Fruit fly (Drosophila melanogaster) whole organism, prepupa: ENCODE data around the gene CG2059.
A peak's percentile ranks its signal among the peaks of the same experiment; 100 is the strongest.

ENCODE experiments used
- CG10631 ChIP-seq: fragments of 200-800 bp; sonication (Bioruptor generic); optimal IDR thresholded peaks from 2 replicates; lab custom pipeline; 2016; ENCODE audit warnings: missing biosample characterization, missing genetic modification characterization
- CG10669 ChIP-seq: fragments of 200-800 bp; sonication (Bioruptor generic); optimal IDR thresholded peaks from 3 replicates; lab custom pipeline; 2018; ENCODE audit warnings: missing biosample characterization, mild to moderate bottlenecking, missing genetic modification characterization, moderate library complexity
- CG11294 ChIP-seq: fragments of 200-800 bp; sonication (Bioruptor generic); IDR thresholded peaks from 2 replicates; pipeline ENCODE4 v1.3.6; 2022; ENCODE audit warnings: missing biosample characterization, missing genetic modification characterization
- CG11762 ChIP-seq: fragments of 200-800 bp; sonication (Bioruptor generic); optimal IDR thresholded peaks from 3 replicates; lab custom pipeline; 2016; ENCODE audit warnings: missing biosample characterization, missing genetic modification characterization; ENCODE audit not compliant: insufficient read depth
- CG11902 ChIP-seq: fragments of 200-800 bp; sonication (Bioruptor generic); optimal IDR thresholded peaks from 3 replicates; lab custom pipeline; 2016; ENCODE audit warnings: missing biosample characterization, missing genetic modification characterization
- CG15336 ChIP-seq: fragments of 200-800 bp; sonication (Bioruptor generic); IDR thresholded peaks from 2 replicates; pipeline ENCODE4 v1.3.6; 2022; ENCODE audit warnings: missing biosample characterization, missing genetic modification characterization
- CG1621 ChIP-seq: fragments of 200-800 bp; sonication (Bioruptor generic); optimal IDR thresholded peaks from 3 replicates; lab custom pipeline; 2018; ENCODE audit warnings: missing biosample characterization, mild to moderate bottlenecking, missing genetic modification characterization
- CG16779 ChIP-seq: fragments of 200-800 bp; sonication (Bioruptor generic); optimal IDR thresholded peaks from 3 replicates; lab custom pipeline; 2017; ENCODE audit warnings: missing biosample characterization, mild to moderate bottlenecking, missing genetic modification characterization
- CG3032 ChIP-seq: fragments of 200-800 bp; optimal IDR thresholded peaks from 2 replicates; lab custom pipeline; 2019; ENCODE audit warnings: missing biosample characterization, mild to moderate bottlenecking, missing genetic modification characterization, moderate library complexity
- CG31627 ChIP-seq: fragments of 200-800 bp; sonication (Bioruptor generic); optimal IDR thresholded peaks from 3 replicates; lab custom pipeline; 2016; ENCODE audit warnings: missing biosample characterization, missing genetic modification characterization
- CG34406 ChIP-seq: fragments of 200-800 bp; sonication (Bioruptor generic); optimal IDR thresholded peaks from 3 replicates; lab custom pipeline; 2016; ENCODE audit warnings: missing biosample characterization, missing genetic modification characterization
- CG3919 ChIP-seq: fragments of 200-800 bp; sonication (Bioruptor generic); optimal IDR thresholded peaks from 3 replicates; lab custom pipeline; 2016; ENCODE audit warnings: missing biosample characterization, missing genetic modification characterization
- CG4318 ChIP-seq: fragments of 200-800 bp; sonication (Bioruptor generic); optimal IDR thresholded peaks from 3 replicates; lab custom pipeline; 2017; ENCODE audit warnings: missing biosample characterization, mild to moderate bottlenecking, missing genetic modification characterization
- CG6792 ChIP-seq: fragments of 200-800 bp; sonication (Bioruptor generic); optimal IDR thresholded peaks from 3 replicates; lab custom pipeline; 2016; ENCODE audit warnings: missing biosample characterization, missing genetic modification characterization
- CG6808 ChIP-seq: fragments of 200-800 bp; sonication (Bioruptor generic); optimal IDR thresholded peaks from 3 replicates; lab custom pipeline; 2017; ENCODE audit warnings: missing biosample characterization, missing genetic modification characterization, mild to moderate bottlenecking, moderate library complexity, missing genetic modification reagents
- CG6854 ChIP-seq: fragments of 200-800 bp; sonication (Bioruptor generic); optimal IDR thresholded peaks from 2 replicates; lab custom pipeline; 2017; ENCODE audit warnings: missing biosample characterization, mild to moderate bottlenecking, missing genetic modification characterization
- CG7368 ChIP-seq: fragments of 200-800 bp; sonication (Bioruptor generic); optimal IDR thresholded peaks from 3 replicates; lab custom pipeline; 2016; ENCODE audit warnings: missing biosample characterization, missing genetic modification characterization
- CG8119 ChIP-seq: fragments of 200-800 bp; sonication (Bioruptor generic); IDR thresholded peaks from 3 replicates; pipeline ENCODE4 v1.3.6; 2022; ENCODE audit warnings: missing biosample characterization, missing genetic modification characterization
- CG8319 ChIP-seq: fragments of 200-800 bp; sonication (Bioruptor generic); optimal IDR thresholded peaks from 3 replicates; lab custom pipeline; 2016; ENCODE audit warnings: missing biosample characterization, missing genetic modification characterization
- CG8632 ChIP-seq: fragments of 200-800 bp; sonication (Bioruptor generic); optimal IDR thresholded peaks from 3 replicates; lab custom pipeline; 2016; ENCODE audit warnings: missing biosample characterization, missing genetic modification characterization
- CG9139 ChIP-seq: fragments of 200-800 bp; sonication (Bioruptor generic); optimal IDR thresholded peaks from 3 replicates; lab custom pipeline; 2017; ENCODE audit warnings: missing biosample characterization, mild to moderate bottlenecking, missing genetic modification characterization
- Eip75B ChIP-seq: fragments of 200-800 bp; sonication (Bioruptor generic); optimal IDR thresholded peaks from 3 replicates; lab custom pipeline; 2016; ENCODE audit warnings: missing biosample characterization, missing genetic modification characterization
- Eip78C ChIP-seq: fragments of 200-800 bp; sonication (Bioruptor generic); peaks from one replicate; lab custom pipeline; 2016; ENCODE audit warnings: missing biosample characterization, missing genetic modification characterization
- Eip93F ChIP-seq: fragments of 200-800 bp; sonication (Bioruptor generic); optimal IDR thresholded peaks from 2 replicates; lab custom pipeline; 2016; ENCODE audit warnings: missing biosample characterization, mild to moderate bottlenecking, missing genetic modification characterization
- Gug ChIP-seq: fragments of 200-800 bp; sonication (Bioruptor generic); IDR thresholded peaks from 2 replicates; pipeline ENCODE4 v1.3.6; 2022; ENCODE audit warnings: missing biosample characterization, missing genetic modification characterization
- Hr38 ChIP-seq: sonication (Bioruptor generic); optimal IDR thresholded peaks from 2 replicates; lab custom pipeline; 2016; ENCODE audit warnings: missing biosample characterization, missing genetic modification characterization
- Hr39 ChIP-seq: fragments of 200-800 bp; sonication (Bioruptor generic); optimal IDR thresholded peaks from 2 replicates; lab custom pipeline; 2016; ENCODE audit warnings: missing biosample characterization, missing genetic modification characterization
- Lpt ChIP-seq: fragments of 200-800 bp; sonication (Bioruptor generic); optimal IDR thresholded peaks from 3 replicates; lab custom pipeline; 2016; ENCODE audit warnings: missing biosample characterization, missing genetic modification characterization
- Met ChIP-seq: fragments of 200-800 bp; sonication (Bioruptor generic); optimal IDR thresholded peaks from 3 replicates; lab custom pipeline; 2016; ENCODE audit warnings: missing biosample characterization, missing genetic modification characterization
- OdsH ChIP-seq: fragments of 200-800 bp; sonication (Bioruptor generic); optimal IDR thresholded peaks from 3 replicates; lab custom pipeline; 2016; ENCODE audit warnings: missing biosample characterization, missing genetic modification characterization
- Smox ChIP-seq: fragments of 200-800 bp; sonication (Bioruptor generic); optimal IDR thresholded peaks from 3 replicates; lab custom pipeline; 2016; ENCODE audit warnings: missing biosample characterization, missing genetic modification characterization
- Sox14 ChIP-seq: fragments of 200-800 bp; sonication (Bioruptor generic); optimal IDR thresholded peaks from 3 replicates; lab custom pipeline; 2016; ENCODE audit warnings: missing biosample characterization, missing genetic modification characterization
- Sox15 ChIP-seq: fragments of 200-800 bp; sonication (Bioruptor generic); optimal IDR thresholded peaks from 3 replicates; lab custom pipeline; 2016; ENCODE audit warnings: missing biosample characterization, missing genetic modification characterization
- achi ChIP-seq: fragments of 200-800 bp; sonication (Bioruptor generic); optimal IDR thresholded peaks from 3 replicates; lab custom pipeline; 2016; ENCODE audit warnings: missing biosample characterization, missing genetic modification characterization
- acj6 ChIP-seq: fragments of 200-800 bp; sonication (Bioruptor generic); optimal IDR thresholded peaks from 3 replicates; lab custom pipeline; 2016; ENCODE audit warnings: missing biosample characterization, missing genetic modification characterization
- dac ChIP-seq: fragments of 200-800 bp; sonication (Bioruptor generic); optimal IDR thresholded peaks from 2 replicates; lab custom pipeline; 2017; ENCODE audit warnings: missing biosample characterization, mild to moderate bottlenecking, missing genetic modification characterization
- dsx ChIP-seq: fragments of 200-800 bp; optimal IDR thresholded peaks from 3 replicates; lab custom pipeline; 2019; ENCODE audit warnings: missing biosample characterization, mild to moderate bottlenecking, missing genetic modification characterization, moderate library complexity; ENCODE audit not compliant: poor library complexity, severe bottlenecking
- eg ChIP-seq: fragments of 200-800 bp; sonication (Bioruptor generic); IDR thresholded peaks from 3 replicates; pipeline ENCODE4 v1.3.6; 2022; ENCODE audit warnings: missing biosample characterization, missing genetic modification characterization
- esn ChIP-seq: fragments of 200-800 bp; sonication (Bioruptor generic); optimal IDR thresholded peaks from 2 replicates; lab custom pipeline; 2016; ENCODE audit warnings: missing biosample characterization, mild to moderate bottlenecking, missing genetic modification characterization, moderate library complexity
- fd59A ChIP-seq: fragments of 200-800 bp; sonication (Bioruptor generic); optimal IDR thresholded peaks from 2 replicates; lab custom pipeline; 2017; ENCODE audit warnings: missing biosample characterization, mild to moderate bottlenecking, missing genetic modification characterization, missing genetic modification reagents
- fd85E ChIP-seq: fragments of 200-800 bp; sonication (Bioruptor generic); optimal IDR thresholded peaks from 3 replicates; lab custom pipeline; 2016; ENCODE audit warnings: missing biosample characterization, missing genetic modification characterization
- fkh ChIP-seq: fragments of 200-800 bp; sonication (Bioruptor generic); optimal IDR thresholded peaks from 3 replicates; lab custom pipeline; 2017; ENCODE audit warnings: missing biosample characterization, mild to moderate bottlenecking, missing genetic modification characterization, moderate library complexity
- net ChIP-seq: fragments of 200-800 bp; sonication (Bioruptor generic); optimal IDR thresholded peaks from 3 replicates; lab custom pipeline; 2016; ENCODE audit warnings: missing biosample characterization, missing genetic modification characterization
- salr ChIP-seq, 2 experiments: fragments of 200-800 bp; sonication (Bioruptor generic); optimal IDR thresholded peaks; 3 replicates each; lab custom pipeline; 2016 to 2018; ENCODE audit warnings: missing biosample characterization in 2 of 2, missing genetic modification characterization in 2 of 2, mild to moderate bottlenecking in 1 of 2
- ss ChIP-seq, 2 experiments: fragments of 200-800 bp; sonication (Bioruptor generic); optimal IDR thresholded peaks; 2 replicates in 1 of 2; 3 replicates in 1 of 2; lab custom pipeline; 2017 to 2018; ENCODE audit warnings: mild to moderate bottlenecking in 2 of 2, missing biosample characterization in 2 of 2, missing genetic modification characterization in 2 of 2, moderate library complexity in 1 of 2
- svp ChIP-seq: fragments of 200-800 bp; sonication (Bioruptor generic); peaks from one replicate; lab custom pipeline; 2016; ENCODE audit warnings: missing biosample characterization, missing genetic modification characterization
- vri ChIP-seq: fragments of 200-800 bp; sonication (Bioruptor generic); optimal IDR thresholded peaks from 3 replicates; lab custom pipeline; 2016; ENCODE audit warnings: missing biosample characterization, mild to moderate bottlenecking, missing genetic modification characterization

The CG2059 gene

DNA sequence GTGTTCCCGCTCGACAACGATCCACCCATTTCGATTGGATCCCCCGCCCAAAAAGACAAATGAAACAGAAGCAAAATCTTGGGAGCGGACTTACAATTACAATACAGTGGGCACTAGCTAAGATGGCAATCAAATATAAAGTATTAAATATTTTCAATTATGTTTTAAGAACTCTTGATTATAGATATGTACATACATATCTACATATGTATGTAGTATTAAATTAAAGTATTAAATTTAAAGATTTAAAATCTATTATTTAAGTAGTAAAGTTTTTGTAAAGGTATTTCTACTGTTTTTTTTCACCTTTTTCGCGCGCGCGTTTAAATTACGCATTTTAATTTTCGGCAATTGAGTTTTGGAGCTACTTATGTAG, 48.6 kb downstream of the CG2059 start (continued):
- TF ChIP-seq Eip78C (GFP tag; lab: Kevin White, UChicago) (peak; percentile 75), Eip75B (GFP tag; lab: Kevin White, UChicago) (no peak), CG11902 (GFP tag; lab: Kevin White, UChicago) (no peak), OdsH (peak; percentile 73), CG3032 (tag; lab: Kevin White, UChicago) (peak; percentile 82), CG7368 (GFP tag; lab: Kevin White, UChicago) (peak; percentile 42), fd59A (peak; percentile 46), CG10669 (GFP tag; lab: Kevin White, UChicago) (peak; percentile 66), Gug (GFP tag; lab: Robert Waterston, UW) (peak; percentile 54), CG6792 (peak; percentile 38), CG8319 (GFP tag; lab: Kevin White, UChicago) (no peak), dac (GFP tag; lab: Kevin White, UChicago) (no peak), CG8632 (GFP tag; lab: Kevin White, UChicago) (peak; percentile 66), fd85E (GFP tag; lab: Kevin White, UChicago) (no peak), CG16779 (no peak), CG8119 (GFP tag; lab: Robert Waterston, UW) (peak; percentile 78), CG4318 (peak; percentile 10), CG10631 (peak; percentile 68), CG6854 (GFP tag; lab: Kevin White, UChicago) (no peak), CG9139 (GFP tag; lab: Kevin White, UChicago) (peak; percentile 31)

- TF ChIP-seq CG8632 (GFP tag; lab: Kevin White, UChicago) (peak; percentile 59), eg (GFP tag; lab: Robert Waterston, UW) (peak; percentile 75), Lpt (GFP tag; lab: Kevin White, UChicago) (no peak), net (GFP tag; lab: Kevin White, UChicago) (peak; percentile 73), CG1621 (tag; lab: Kevin White, UChicago) (peak; percentile 53), salr (GFP tag; optimal IDR thresholded peaks at IDR 0.05; lab: Kevin White, UChicago) (no peak), dac (GFP tag; lab: Kevin White, UChicago) (peak; percentile 23), CG3032 (tag; lab: Kevin White, UChicago) (peak; percentile 77), vri (GFP tag; lab: Kevin White, UChicago) (peak; percentile 69), OdsH (peak; percentile 63), Hr39 (GFP tag; lab: Kevin White, UChicago) (peak; percentile 11), CG8319 (GFP tag; lab: Kevin White, UChicago) (peak; percentile 29), CG10669 (GFP tag; lab: Kevin White, UChicago) (peak; percentile 56), CG34406 (GFP tag; lab: Kevin White, UChicago) (peak; percentile 65), Hr38 (GFP tag; lab: Kevin White, UChicago) (no peak), dsx (GFP tag; lab: Kevin White, UChicago) (peak; percentile 91), Eip75B (GFP tag; lab: Kevin White, UChicago) (peak; percentile 83), svp (GFP tag; lab: Kevin White, UChicago) (peak; percentile 86), fd59A (peak; percentile 52), CG11294 (GFP tag; lab: Robert Waterston, UW) (peak; percentile 40; the same call in 1 of the 2 replicates), fd85E (GFP tag; lab: Kevin White, UChicago) (no peak), Smox (GFP tag; lab: Kevin White, UChicago) (peak; percentile 74), CG31627 (GFP tag; lab: Kevin White, UChicago) (peak; percentile 28), ss (GFP tag; optimal IDR thresholded peaks at IDR 0.05; lab: Kevin White, UChicago) (peak; percentile 70 to 83), fkh (GFP tag; lab: Kevin White, UChicago) (no peak), Eip93F (GFP tag; lab: Kevin White, UChicago) (peak; percentile 82), CG16779 (peak; percentile 79), Sox15 (peak; percentile 13), esn (GFP tag; lab: Kevin White, UChicago) (peak; percentile 81), CG6854 (GFP tag; lab: Kevin White, UChicago) (peak; percentile 25), CG10631 (peak; percentile 59), CG6808 (GFP tag; lab: Kevin White, UChicago) (peak; percentile 60), Eip78C (GFP tag; lab: Kevin White, UChicago) (peak; percentile 93), CG9139 (GFP tag; lab: Kevin White, UChicago) (peak; percentile 36), CG3919 (GFP tag; lab: Kevin White, UChicago) (peak; percentile 59), achi (GFP tag; lab: Kevin White, UChicago) (peak; percentile 63), Met (GFP tag; lab: Kevin White, UChicago) (peak; percentile 78), CG7368 (GFP tag; lab: Kevin White, UChicago) (peak; percentile 51), CG15336 (GFP tag; lab: Robert Waterston, UW) (peak; percentile 78), acj6 (GFP tag; lab: Kevin White, UChicago) (peak; percentile 69), CG11762 (no peak), Sox14 (peak; percentile 19)
Observed at dm6 chrX:7335524-7335991, 49.4 kb downstream of the CG2059 start.
